Worm (Caenorhabditis elegans) whole organism, L2 larva: ENCODE results near the gene F10B5.2.

Experiments
- fos-1 ChIP-seq: fragments of 150-350 bp; optimal IDR thresholded peaks from 2 replicates; lab custom pipeline; 2014; ENCODE audit warnings: missing biosample characterization, missing genetic modification characterization
- lin-39 ChIP-seq: fragments of 150-350 bp; optimal IDR thresholded peaks from 2 replicates; lab custom pipeline; 2014; ENCODE audit warnings: missing biosample characterization, missing genetic modification reagents, missing genetic modification characterization
- lsy-2 ChIP-seq, 2 experiments: fragments of 150-350 bp in 1 of 2; sonication (generic microtip) in 1 of 2; optimal IDR thresholded peaks; 2 replicates each; lab custom pipeline; 2014 to 2017; ENCODE audit warnings: missing biosample characterization in 2 of 2, missing genetic modification characterization in 2 of 2
- nhr-12 ChIP-seq: fragments of 150-350 bp; optimal IDR thresholded peaks from 2 replicates; lab custom pipeline; 2014; ENCODE audit warnings: missing biosample characterization, missing genetic modification characterization
- nhr-21 ChIP-seq: fragments of 150-350 bp; optimal IDR thresholded peaks from 2 replicates; lab custom pipeline; 2014; ENCODE audit warnings: missing biosample characterization, missing genetic modification characterization
- nhr-6 ChIP-seq: fragments of 150-350 bp; optimal IDR thresholded peaks from 2 replicates; lab custom pipeline; 2014; ENCODE audit warnings: missing biosample characterization, missing genetic modification characterization
- sem-4 ChIP-seq: fragments of 150-350 bp; optimal IDR thresholded peaks from 2 replicates; lab custom pipeline; 2014; ENCODE audit warnings: missing biosample characterization, missing genetic modification reagents, missing genetic modification characterization
- snpc-4 ChIP-seq: fragments of 150-350 bp; optimal IDR thresholded peaks from 2 replicates; lab custom pipeline; 2014; ENCODE audit warnings: missing biosample characterization, missing genetic modification characterization
- unc-62 ChIP-seq: fragments of 150-350 bp; optimal IDR thresholded peaks from 2 replicates; lab custom pipeline; 2014; ENCODE audit warnings: missing biosample characterization, missing genetic modification reagents, missing genetic modification characterization
- ztf-4 ChIP-seq: fragments of 150-350 bp; optimal IDR thresholded peaks from 2 replicates; lab custom pipeline; 2014; ENCODE audit warnings: missing biosample characterization, missing genetic modification characterization

DNA sequence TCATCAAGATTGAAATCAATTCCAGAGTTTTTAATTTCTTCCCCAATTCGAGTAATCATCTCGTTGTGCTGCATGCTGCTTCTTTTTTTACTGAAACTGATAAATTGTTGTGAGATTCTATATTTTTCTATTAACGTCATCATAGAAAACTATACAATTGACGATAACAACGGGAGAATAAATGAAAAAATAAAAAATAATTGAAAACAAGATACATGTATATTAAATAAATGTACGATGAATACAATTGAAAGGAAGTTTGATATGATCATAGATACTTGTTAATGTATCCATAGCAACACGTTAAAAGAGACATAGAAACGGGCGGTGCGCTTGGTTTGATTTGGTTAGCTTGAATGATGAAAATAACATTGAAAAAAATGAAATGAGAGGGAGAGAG is 45.9 kb downstream of the F10B5.2 start, which contains the start of gene T05C12.8:
- TF ChIP-seq unc-62 (GFP tag; lab: Kevin White, UChicago): no peak
- TF ChIP-seq lin-39 (tag; lab: Kevin White, UChicago): no peak
- TF ChIP-seq snpc-4 (tag; lab: Kevin White, UChicago): no peak
- TF ChIP-seq sem-4: no peak
- TF ChIP-seq lsy-2 (tag; optimal IDR thresholded peaks at IDR 0.05; lab: Kevin White, UChicago): no peak
- no peak for TF ChIP-seq nhr-6
- no peak for TF ChIP-seq nhr-12
- TF ChIP-seq ztf-4: no peak
- no peak for TF ChIP-seq fos-1 (tag; lab: Kevin White, UChicago)
- no peak for TF ChIP-seq nhr-21 (tag; lab: Kevin White, UChicago)
